Worm (Caenorhabditis elegans) whole organism, L3 larva: ENCODE data around the gene Y55D5A.1.

Source experiments
- R02D3.7 ChIP-seq: fragments of 150-350 bp; optimal IDR thresholded peaks from 2 replicates; lab custom pipeline; 2014; ENCODE audit warnings: missing biosample characterization, missing genetic modification characterization
- ZK546.5 ChIP-seq: sonication (generic microtip); optimal IDR thresholded peaks from 2 replicates; lab custom pipeline; 2017; ENCODE audit warnings: missing biosample characterization, missing genetic modification characterization
- ama-1 ChIP-seq: fragments of 150-350 bp; optimal IDR thresholded peaks from 2 replicates; lab custom pipeline; 2018
- ceh-28 ChIP-seq: fragments of 150-350 bp; optimal IDR thresholded peaks from 2 replicates; lab custom pipeline; 2014; ENCODE audit warnings: missing biosample characterization, missing genetic modification reagents, missing genetic modification characterization
- ceh-9 ChIP-seq: sonication (generic microtip); optimal IDR thresholded peaks from 2 replicates; lab custom pipeline; 2018; ENCODE audit warnings: missing biosample characterization, missing genetic modification characterization
- daf-12 ChIP-seq: fragments of 150-350 bp; optimal IDR thresholded peaks from 2 replicates; lab custom pipeline; 2014; ENCODE audit warnings: missing biosample characterization, missing genetic modification reagents, missing genetic modification characterization
- egl-27 ChIP-seq: sonication (generic microtip); optimal IDR thresholded peaks from 4 replicates; lab custom pipeline; 2017; ENCODE audit warnings: missing biosample characterization, missing genetic modification reagents, missing genetic modification characterization
- egl-5 ChIP-seq: fragments of 150-350 bp; optimal IDR thresholded peaks from 2 replicates; lab custom pipeline; 2017; ENCODE audit warnings: missing biosample characterization, missing genetic modification reagents, missing genetic modification characterization, inconsistent platforms
- elt-1 ChIP-seq: fragments of 150-350 bp; optimal IDR thresholded peaks from 2 replicates; lab custom pipeline; 2014; ENCODE audit warnings: missing biosample characterization, missing genetic modification characterization
- elt-2 ChIP-seq: sonication (generic microtip); optimal IDR thresholded peaks from 2 replicates; lab custom pipeline; 2016; ENCODE audit warnings: missing genetic modification reagents, mild to moderate bottlenecking, missing genetic modification characterization, missing compliant biosample characterization
- eor-1 ChIP-seq, 2 experiments: fragments of 150-350 bp; optimal IDR thresholded peaks; 2 replicates each; lab custom pipeline; 2014 to 2018; ENCODE audit warnings: missing biosample characterization in 2 of 2, missing genetic modification characterization in 2 of 2
- fkh-10 ChIP-seq: sonication (generic microtip); optimal IDR thresholded peaks from 2 replicates; lab custom pipeline; 2017; ENCODE audit warnings: missing biosample characterization, missing genetic modification reagents, missing genetic modification characterization
- fkh-2 ChIP-seq: fragments of 150-350 bp; optimal IDR thresholded peaks from 2 replicates; lab custom pipeline; 2014; ENCODE audit warnings: missing biosample characterization, missing genetic modification reagents, missing genetic modification characterization
- jun-1 ChIP-seq: fragments of 150-350 bp; optimal IDR thresholded peaks from 2 replicates; lab custom pipeline; 2014; ENCODE audit warnings: missing biosample characterization, missing genetic modification reagents, missing genetic modification characterization
- lin-15B ChIP-seq: fragments of 150-350 bp; optimal IDR thresholded peaks from 2 replicates; lab custom pipeline; 2014; ENCODE audit warnings: missing biosample characterization, missing genetic modification characterization
- lsy-12 ChIP-seq: sonication (generic microtip); optimal IDR thresholded peaks from 2 replicates; lab custom pipeline; 2016; ENCODE audit warnings: mild to moderate bottlenecking, missing genetic modification characterization, missing compliant biosample characterization
- mml-1 ChIP-seq: fragments of 150-350 bp; sonication (generic microtip); optimal IDR thresholded peaks from 3 replicates; lab custom pipeline; 2014; ENCODE audit warnings: missing biosample characterization, missing genetic modification characterization
- nfya-1 ChIP-seq: sonication (generic microtip); optimal IDR thresholded peaks from 2 replicates; lab custom pipeline; 2017; ENCODE audit warnings: missing genetic modification characterization, mild to moderate bottlenecking, missing compliant biosample characterization, antibody characterized with exemption, moderate library complexity; ENCODE audit not compliant: insufficient read depth
- nhr-11 ChIP-seq: fragments of 150-350 bp; optimal IDR thresholded peaks from 2 replicates; lab custom pipeline; 2014; ENCODE audit warnings: missing biosample characterization, missing genetic modification characterization
- nhr-12 ChIP-seq: fragments of 150-350 bp; optimal IDR thresholded peaks from 2 replicates; lab custom pipeline; 2014; ENCODE audit warnings: missing biosample characterization, missing genetic modification characterization
- nhr-23 ChIP-seq: fragments of 150-350 bp; optimal IDR thresholded peaks from 2 replicates; lab custom pipeline; 2014; ENCODE audit warnings: missing biosample characterization, missing genetic modification reagents, missing genetic modification characterization
- nhr-237 ChIP-seq: fragments of 150-350 bp; optimal IDR thresholded peaks from 2 replicates; lab custom pipeline; 2014; ENCODE audit warnings: missing biosample characterization, missing genetic modification characterization
- nhr-25 ChIP-seq: sonication (generic microtip); optimal IDR thresholded peaks from 2 replicates; lab custom pipeline; 2017; ENCODE audit warnings: missing biosample characterization, missing genetic modification characterization
- nhr-28 ChIP-seq: fragments of 150-350 bp; optimal IDR thresholded peaks from 2 replicates; lab custom pipeline; 2014; ENCODE audit warnings: missing biosample characterization, missing genetic modification characterization
- nhr-43 ChIP-seq: sonication (generic microtip); optimal IDR thresholded peaks from 2 replicates; lab custom pipeline; 2016; ENCODE audit warnings: mild to moderate bottlenecking, missing genetic modification characterization, missing compliant biosample characterization; ENCODE audit not compliant: poor library complexity, severe bottlenecking
- nhr-67 ChIP-seq: fragments of 150-350 bp; optimal IDR thresholded peaks from 2 replicates; lab custom pipeline; 2014; ENCODE audit warnings: missing biosample characterization, missing genetic modification characterization
- nhr-76 ChIP-seq: fragments of 150-350 bp; sonication (generic microtip); optimal IDR thresholded peaks from 5 replicates; lab custom pipeline; 2014; ENCODE audit warnings: missing biosample characterization, missing genetic modification characterization
- nhr-77 ChIP-seq: fragments of 150-350 bp; optimal IDR thresholded peaks from 2 replicates; lab custom pipeline; 2014; ENCODE audit warnings: missing biosample characterization, missing genetic modification characterization
- pha-4 ChIP-seq: fragments of 150-350 bp; optimal IDR thresholded peaks from 2 replicates; lab custom pipeline; 2014; ENCODE audit warnings: missing biosample characterization, missing genetic modification reagents, missing genetic modification characterization
- pqm-1 ChIP-seq: fragments of 150-350 bp; optimal IDR thresholded peaks from 2 replicates; lab custom pipeline; 2017; ENCODE audit warnings: missing biosample characterization, missing genetic modification characterization, inconsistent platforms
- skn-1 ChIP-seq: fragments of 150-350 bp; optimal IDR thresholded peaks from 2 replicates; lab custom pipeline; 2014; ENCODE audit warnings: missing biosample characterization, missing genetic modification characterization
- snpc-4 ChIP-seq: fragments of 150-350 bp; optimal IDR thresholded peaks from 2 replicates; lab custom pipeline; 2014; ENCODE audit warnings: missing biosample characterization, missing genetic modification characterization
- tbx-2 ChIP-seq: sonication (generic microtip); optimal IDR thresholded peaks from 2 replicates; lab custom pipeline; 2016; ENCODE audit warnings: mild to moderate bottlenecking, missing genetic modification characterization, missing compliant biosample characterization
- unc-39 ChIP-seq: sonication (generic microtip); optimal IDR thresholded peaks from 4 replicates; lab custom pipeline; 2017; ENCODE audit warnings: missing biosample characterization, missing genetic modification characterization
- unc-62 ChIP-seq: fragments of 150-350 bp; sonication (generic microtip); optimal IDR thresholded peaks from 4 replicates; lab custom pipeline; 2014; ENCODE audit warnings: missing biosample characterization, missing genetic modification reagents, missing genetic modification characterization
- zag-1 ChIP-seq: fragments of 150-350 bp; optimal IDR thresholded peaks from 2 replicates; lab custom pipeline; 2014; ENCODE audit warnings: missing biosample characterization, missing genetic modification characterization
- ztf-11 ChIP-seq: fragments of 150-350 bp; optimal IDR thresholded peaks from 2 replicates; lab custom pipeline; 2014; ENCODE audit warnings: missing biosample characterization, missing genetic modification characterization
- ztf-4 ChIP-seq: fragments of 150-350 bp; optimal IDR thresholded peaks from 2 replicates; lab custom pipeline; 2014; ENCODE audit warnings: missing biosample characterization, missing genetic modification characterization

Y55D5A.1 gene

DNA sequence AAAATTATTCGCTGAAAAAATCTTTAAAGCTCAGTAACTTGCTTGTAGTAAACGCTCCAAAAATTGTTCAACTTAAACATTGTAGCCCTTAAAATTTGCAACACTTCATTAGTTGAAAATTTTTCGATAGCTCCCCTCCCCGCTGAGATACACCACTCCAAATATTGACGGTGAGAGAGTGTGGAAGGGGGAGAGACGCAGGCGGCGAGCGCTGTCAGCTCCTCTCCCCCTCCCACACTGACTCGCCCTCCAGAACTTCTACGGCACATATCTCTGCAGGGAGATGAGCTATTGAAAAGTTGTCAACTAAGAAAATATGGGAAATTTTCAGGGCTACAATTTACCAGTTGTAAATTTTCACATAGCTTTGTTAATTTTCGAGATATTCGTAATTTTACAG, 10.0 kb downstream of the Y55D5A.1 start:
- no peak for TF ChIP-seq egl-27 (tag; lab: Kevin White, UChicago)
- no peak for TF ChIP-seq elt-2 (tag; lab: Kevin White, UChicago)
- no peak for TF ChIP-seq R02D3.7
- no peak for TF ChIP-seq ama-1 (lab: Kevin White, UChicago)
- TF ChIP-seq egl-5 (tag; lab: Kevin White, UChicago) = no peak
- TF ChIP-seq jun-1 (tag; lab: Kevin White, UChicago) = no peak
- no peak for TF ChIP-seq lsy-12
- no peak for TF ChIP-seq nhr-43 (tag; lab: Kevin White, UChicago)
- no peak for TF ChIP-seq tbx-2 (tag; lab: Kevin White, UChicago)
- TF ChIP-seq elt-1 = no peak
- TF ChIP-seq ztf-11 (tag; lab: Kevin White, UChicago) = no peak
- TF ChIP-seq zag-1 (tag; lab: Kevin White, UChicago) = no peak
- TF ChIP-seq nhr-67 (tag; lab: Kevin White, UChicago) = no peak
- TF ChIP-seq snpc-4 = no peak
- TF ChIP-seq nhr-23 (tag; lab: Kevin White, UChicago) = no peak
- no peak for TF ChIP-seq fkh-2 (tag; lab: Kevin White, UChicago)
- no peak for TF ChIP-seq nhr-76 (tag; lab: Kevin White, UChicago)
- no peak for TF ChIP-seq daf-12
- TF ChIP-seq ceh-28 (tag; lab: Kevin White, UChicago) = no peak
- TF ChIP-seq nhr-237 (tag; lab: Kevin White, UChicago) = no peak

DNA sequence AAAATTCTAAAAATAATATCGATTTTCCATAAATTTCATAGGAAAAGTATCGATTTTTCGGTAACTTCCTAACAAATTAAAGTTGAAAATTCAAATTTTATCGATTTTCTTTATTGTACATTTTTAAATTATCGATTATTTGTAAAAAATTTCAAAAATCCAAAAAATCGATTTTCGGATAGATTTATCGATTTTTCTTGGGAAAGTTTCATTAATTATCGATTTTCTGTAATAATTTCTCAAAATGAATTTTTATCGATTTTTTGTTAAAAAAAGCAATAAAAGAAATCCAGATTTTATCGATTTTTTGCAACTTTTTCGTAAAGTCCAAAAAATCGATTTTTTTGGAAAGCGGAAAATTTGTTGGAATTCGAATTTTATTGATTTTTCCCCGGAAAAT, 11.8 kb downstream of the Y55D5A.1 start:
- TF ChIP-seq egl-27 (tag; lab: Kevin White, UChicago) (no peak), ceh-28 (tag; lab: Kevin White, UChicago) (peak; percentile 99)
- TF ChIP-seq, all 47 proteins: peak for 1

DNA sequence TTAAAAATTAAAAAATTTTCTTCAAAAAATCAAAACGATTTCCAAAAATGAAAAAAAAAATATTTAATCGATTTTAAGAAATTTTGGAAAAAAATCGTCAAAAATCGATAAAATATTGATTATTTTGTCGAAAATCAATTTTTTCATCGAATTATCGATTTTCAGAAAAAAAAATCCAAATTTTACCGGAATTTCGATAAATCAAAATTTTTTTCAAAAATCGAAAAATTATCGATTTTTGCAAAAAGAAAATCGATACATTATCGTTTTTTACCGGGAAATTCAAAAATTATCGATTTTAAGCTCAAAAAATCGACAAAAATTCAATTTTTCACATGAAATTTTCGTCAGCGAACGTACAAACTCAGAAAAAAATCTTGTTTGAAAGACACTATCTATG, 13.1 kb downstream of the Y55D5A.1 start:
- TF ChIP-seq fkh-10 (GFP tag; lab: Kevin White, UChicago) (no peak), pha-4 (tag; lab: Kevin White, UChicago) (no peak), ztf-4 (tag; lab: Kevin White, UChicago) (no peak), ceh-28 (tag; lab: Kevin White, UChicago) (peak; percentile 95), lin-15B (tag; lab: Kevin White, UChicago) (no peak), nhr-67 (tag; lab: Kevin White, UChicago) (no peak)

DNA sequence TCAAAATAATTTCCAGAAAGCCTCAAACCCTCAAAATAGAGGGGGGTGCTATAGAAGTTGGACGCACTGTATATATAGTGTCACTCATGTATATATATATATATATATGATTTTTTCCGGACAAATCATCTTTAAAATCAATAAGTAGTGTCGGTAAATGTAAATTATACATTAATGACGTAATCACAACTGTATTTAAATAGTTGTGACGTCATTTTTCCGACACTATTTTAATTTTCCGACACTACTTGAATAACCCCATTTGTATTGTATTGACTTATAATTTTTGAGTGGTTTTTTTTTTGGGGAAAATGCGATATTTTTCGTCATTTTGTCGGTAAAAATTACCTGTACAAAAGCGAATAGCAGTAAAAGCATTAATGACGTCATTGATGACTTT, 36.6 kb downstream of the Y55D5A.1 start:
- TF ChIP-seq nhr-77 (no peak), fkh-2 (tag; lab: Kevin White, UChicago) (no peak), egl-5 (tag; lab: Kevin White, UChicago) (no peak), elt-2 (tag; lab: Kevin White, UChicago) (no peak), pqm-1 (no peak), pha-4 (tag; lab: Kevin White, UChicago) (no peak), ztf-11 (tag; lab: Kevin White, UChicago) (no peak), nhr-23 (tag; lab: Kevin White, UChicago) (no peak), snpc-4 (no peak), ceh-9 (no peak), egl-27 (tag; lab: Kevin White, UChicago) (no peak), eor-1 (tag; optimal IDR thresholded peaks at IDR 0.05; lab: Kevin White, UChicago) (no peak), elt-1 (no peak)

- TF ChIP-seq mml-1 (no peak), snpc-4 (no peak), skn-1 (tag; lab: Kevin White, UChicago) (no peak), nhr-23 (tag; lab: Kevin White, UChicago) (no peak), nfya-1 (tag; lab: Kevin White, UChicago) (peak; percentile 70)
Observed at ce11 chrIII:3020035-3020434, 37.8 kb downstream of the Y55D5A.1 start.

ce11 chrIII:3026679-3027078, 44.5 kb downstream of the Y55D5A.1 start:
- TF ChIP-seq eor-1 (tag; optimal IDR thresholded peaks at IDR 0.05; lab: Kevin White, UChicago) (no peak), elt-1 (no peak), nhr-28 (tag; lab: Kevin White, UChicago) (no peak), fkh-2 (tag; lab: Kevin White, UChicago) (no peak), unc-62 (no peak), nhr-67 (tag; lab: Kevin White, UChicago) (no peak), pqm-1 (no peak), nhr-76 (tag; lab: Kevin White, UChicago) (no peak), nhr-11 (tag; lab: Kevin White, UChicago) (no peak), nhr-25 (no peak), unc-39 (no peak), ama-1 (lab: Kevin White, UChicago) (no peak), pha-4 (tag; lab: Kevin White, UChicago) (no peak), nhr-12 (tag; lab: Kevin White, UChicago) (no peak), elt-2 (tag; lab: Kevin White, UChicago) (no peak), lin-15B (tag; lab: Kevin White, UChicago) (no peak), nhr-43 (tag; lab: Kevin White, UChicago) (no peak), ZK546.5 (tag; lab: Kevin White, UChicago) (no peak), nhr-23 (tag; lab: Kevin White, UChicago) (no peak)
